Worm (Caenorhabditis elegans) whole organism, L2 larva: ENCODE measurements around the gene ess-2.

Experiments used
- C34F6.9 ChIP-seq: fragments of 150-350 bp; optimal IDR thresholded peaks from 2 replicates; lab custom pipeline; 2014; ENCODE audit warnings: missing biosample characterization, missing genetic modification characterization
- F13H6.1 ChIP-seq: sonication (generic microtip); optimal IDR thresholded peaks from 2 replicates; lab custom pipeline; 2016; ENCODE audit warnings: missing genetic modification characterization, missing compliant biosample characterization
- R02D3.7 ChIP-seq: fragments of 150-350 bp; optimal IDR thresholded peaks from 2 replicates; lab custom pipeline; 2014; ENCODE audit warnings: missing biosample characterization, missing genetic modification characterization
- Y55F3AM.14 ChIP-seq: fragments of 200-800 bp; sonication (Bioruptor generic); optimal IDR thresholded peaks from 2 replicates; lab custom pipeline; 2018; ENCODE audit warnings: mild to moderate bottlenecking, missing genetic modification characterization, missing compliant biosample characterization
- ZK546.5 ChIP-seq: sonication (generic microtip); optimal IDR thresholded peaks from 2 replicates; lab custom pipeline; 2017; ENCODE audit warnings: missing biosample characterization, missing genetic modification characterization
- alr-1 ChIP-seq: fragments of 150-350 bp; optimal IDR thresholded peaks from 2 replicates; lab custom pipeline; 2014; ENCODE audit warnings: missing biosample characterization, missing genetic modification characterization
- aly-2 ChIP-seq: fragments of 150-350 bp; optimal IDR thresholded peaks from 2 replicates; lab custom pipeline; 2014; ENCODE audit warnings: missing biosample characterization, missing genetic modification characterization
- blmp-1 ChIP-seq: sonication (generic microtip); optimal IDR thresholded peaks from 2 replicates; lab custom pipeline; 2017; ENCODE audit warnings: missing genetic modification characterization, mild to moderate bottlenecking, missing compliant biosample characterization, antibody characterized with exemption, moderate library complexity; ENCODE audit not compliant: insufficient read depth
- ceh-16 ChIP-seq: fragments of 150-350 bp; optimal IDR thresholded peaks from 2 replicates; lab custom pipeline; 2014; ENCODE audit warnings: missing biosample characterization, missing genetic modification characterization
- ceh-82 ChIP-seq: fragments of 150-350 bp; optimal IDR thresholded peaks from 2 replicates; lab custom pipeline; 2014; ENCODE audit warnings: missing biosample characterization, missing genetic modification characterization
- crh-2 ChIP-seq: sonication (generic microtip); optimal IDR thresholded peaks from 2 replicates; lab custom pipeline; 2017; ENCODE audit warnings: missing biosample characterization, missing genetic modification characterization
- egl-27 ChIP-seq: sonication (generic microtip); optimal IDR thresholded peaks from 3 replicates; lab custom pipeline; 2017; ENCODE audit warnings: missing biosample characterization, missing genetic modification reagents, missing genetic modification characterization
- elt-1 ChIP-seq: fragments of 150-350 bp; optimal IDR thresholded peaks from 2 replicates; lab custom pipeline; 2014; ENCODE audit warnings: missing biosample characterization, missing genetic modification characterization
- elt-3 ChIP-seq: sonication (generic microtip); optimal IDR thresholded peaks from 2 replicates; lab custom pipeline; 2017; ENCODE audit warnings: missing biosample characterization, missing genetic modification characterization
- fos-1 ChIP-seq: fragments of 150-350 bp; optimal IDR thresholded peaks from 2 replicates; lab custom pipeline; 2014; ENCODE audit warnings: missing biosample characterization, missing genetic modification characterization
- lin-11 ChIP-seq: fragments of 150-350 bp; sonication (generic microtip); optimal IDR thresholded peaks from 2 replicates; lab custom pipeline; 2014; ENCODE audit warnings: missing biosample characterization, missing genetic modification characterization, inconsistent platforms, mixed read lengths
- lsy-2 ChIP-seq, 2 experiments: fragments of 150-350 bp in 1 of 2; sonication (generic microtip) in 1 of 2; optimal IDR thresholded peaks; 2 replicates each; lab custom pipeline; 2014 to 2017; ENCODE audit warnings: missing biosample characterization in 2 of 2, missing genetic modification characterization in 2 of 2
- nhr-11 ChIP-seq: fragments of 150-350 bp; optimal IDR thresholded peaks from 2 replicates; lab custom pipeline; 2014; ENCODE audit warnings: missing biosample characterization, missing genetic modification characterization
- nhr-12 ChIP-seq: fragments of 150-350 bp; optimal IDR thresholded peaks from 2 replicates; lab custom pipeline; 2014; ENCODE audit warnings: missing biosample characterization, missing genetic modification characterization
- nhr-129 ChIP-seq: fragments of 150-350 bp; optimal IDR thresholded peaks from 2 replicates; lab custom pipeline; 2014; ENCODE audit warnings: missing biosample characterization, missing genetic modification characterization
- nhr-25 ChIP-seq: fragments of 150-350 bp; sonication (generic microtip); optimal IDR thresholded peaks from 3 replicates; lab custom pipeline; 2014; ENCODE audit warnings: missing biosample characterization, missing genetic modification characterization
- nhr-6 ChIP-seq: fragments of 150-350 bp; optimal IDR thresholded peaks from 2 replicates; lab custom pipeline; 2014; ENCODE audit warnings: missing biosample characterization, missing genetic modification characterization
- peb-1 ChIP-seq: fragments of 150-350 bp; optimal IDR thresholded peaks from 2 replicates; lab custom pipeline; 2014; ENCODE audit warnings: missing biosample characterization, missing genetic modification characterization
- sem-4 ChIP-seq: fragments of 150-350 bp; optimal IDR thresholded peaks from 2 replicates; lab custom pipeline; 2014; ENCODE audit warnings: missing biosample characterization, missing genetic modification reagents, missing genetic modification characterization
- skn-1 ChIP-seq: sonication (generic microtip); optimal IDR thresholded peaks from 2 replicates; lab custom pipeline; 2017; ENCODE audit warnings: missing biosample characterization, missing genetic modification characterization
- sma-3 ChIP-seq: sonication (generic microtip); optimal IDR thresholded peaks from 2 replicates; lab custom pipeline; 2016; ENCODE audit warnings: missing genetic modification reagents, missing genetic modification characterization, missing compliant biosample characterization
- sma-9 ChIP-seq, 2 experiments: fragments of 150-350 bp in 1 of 2; sonication (generic microtip) in 1 of 2; optimal IDR thresholded peaks; 2 replicates each; lab custom pipeline; 2014 to 2016; ENCODE audit warnings: missing genetic modification characterization in 2 of 2, mild to moderate bottlenecking in 1 of 2, missing biosample characterization in 1 of 2, missing compliant biosample characterization in 1 of 2, missing genetic modification reagents in 1 of 2, moderate library complexity in 1 of 2
- unc-55 ChIP-seq: fragments of 150-350 bp; sonication (generic microtip); optimal IDR thresholded peaks from 3 replicates; lab custom pipeline; 2014; ENCODE audit warnings: missing biosample characterization, missing genetic modification reagents, missing genetic modification characterization
- zag-1 ChIP-seq: fragments of 150-350 bp; optimal IDR thresholded peaks from 2 replicates; lab custom pipeline; 2014; ENCODE audit warnings: missing biosample characterization, missing genetic modification characterization
- ztf-1 ChIP-seq: fragments of 200-800 bp; sonication (Bioruptor generic); conservative IDR thresholded peaks from 2 replicates; pipeline ENCODE4 v1.3.6; 2022; ENCODE audit warnings: missing genetic modification characterization, missing compliant biosample characterization
- ztf-11 ChIP-seq: sonication (generic microtip); optimal IDR thresholded peaks from 2 replicates; lab custom pipeline; 2017; ENCODE audit warnings: missing biosample characterization, missing genetic modification characterization

The ess-2 gene

ce11 chrIII:8519886-8520285 is 29.7 kb upstream of the ess-2 start, which contains the start of gene ZC21.8:
ZC21.8 (minus strand) TSS chrIII:8519986.
- TF ChIP-seq ceh-82 (tag; lab: Kevin White, UChicago) (no peak), nhr-6 (tag; lab: Kevin White, UChicago) (no peak), crh-2 (tag; lab: Kevin White, UChicago) (no peak), F13H6.1 (tag; lab: Kevin White, UChicago) (no peak), blmp-1 (tag; lab: Kevin White, UChicago) (no peak), elt-1 (tag; lab: Kevin White, UChicago) (no peak), Y55F3AM.14 (GFP tag; lab: Kevin White, UChicago) (no peak), elt-3 (tag; lab: Kevin White, UChicago) (no peak), aly-2 (tag; lab: Kevin White, UChicago) (no peak), nhr-25 (no peak), peb-1 (no peak), ztf-1 (GFP tag; lab: Robert Waterston, UW) (no peak), nhr-12 (tag; lab: Kevin White, UChicago) (no peak), ztf-11 (tag; lab: Kevin White, UChicago) (no peak), sma-3 (no peak), egl-27 (tag; lab: Kevin White, UChicago) (no peak), nhr-11 (tag; lab: Kevin White, UChicago) (no peak), skn-1 (tag; lab: Kevin White, UChicago) (no peak)

ce11 chrIII:8518990-8519389 is 28.8 kb upstream of the ess-2 start:
- no peak for TF ChIP-seq egl-27 (tag; lab: Kevin White, UChicago)
- TF ChIP-seq C34F6.9: no peak
- TF ChIP-seq sma-9 (GFP tag; optimal IDR thresholded peaks at IDR 0.05; lab: Kevin White, UChicago): no peak
- no peak for TF ChIP-seq sma-9 (tag; optimal IDR thresholded peaks at IDR 0.05; lab: Kevin White, UChicago)
- no peak for TF ChIP-seq ztf-1 (GFP tag; lab: Robert Waterston, UW)
- no peak for TF ChIP-seq peb-1
- TF ChIP-seq alr-1 (tag; lab: Kevin White, UChicago): no peak
- TF ChIP-seq unc-55 (GFP tag; lab: Kevin White, UChicago): no peak
- TF ChIP-seq nhr-25: no peak
- TF ChIP-seq sma-3: no peak

ce11 chrIII:8512279-8512942 is 22.3 kb upstream of the ess-2 start:
- no peak for TF ChIP-seq lin-11 (tag; lab: Kevin White, UChicago)
- TF ChIP-seq nhr-129 (tag; lab: Kevin White, UChicago): peak; percentile 1
- TF ChIP-seq ceh-16 (tag; lab: Kevin White, UChicago): no peak

- TF ChIP-seq R02D3.7: no peak
- TF ChIP-seq lin-11 (tag; lab: Kevin White, UChicago): no peak
- no peak for TF ChIP-seq aly-2 (tag; lab: Kevin White, UChicago)
- TF ChIP-seq lsy-2 (tag; optimal IDR thresholded peaks at IDR 0.05; lab: Kevin White, UChicago): peak in 1 of 2 experiments; percentile 3
- no peak for TF ChIP-seq nhr-6 (tag; lab: Kevin White, UChicago)
- no peak for TF ChIP-seq sem-4 (tag; lab: Kevin White, UChicago)
- TF ChIP-seq fos-1: no peak
- TF ChIP-seq ZK546.5 (tag; lab: Kevin White, UChicago): no peak
- peak; percentile 24 for TF ChIP-seq crh-2 (tag; lab: Kevin White, UChicago)
- peak; percentile 20 for TF ChIP-seq nhr-129 (tag; lab: Kevin White, UChicago)
- TF ChIP-seq zag-1 (tag; lab: Kevin White, UChicago): no peak
- peak; percentile 6 for TF ChIP-seq unc-55 (GFP tag; lab: Kevin White, UChicago)
- no peak for TF ChIP-seq nhr-12 (tag; lab: Kevin White, UChicago)
- no peak for TF ChIP-seq nhr-25
- peak; percentile 12 for TF ChIP-seq F13H6.1 (tag; lab: Kevin White, UChicago)
- TF ChIP-seq, all 48 proteins: peak for 5
Measured at ce11 chrIII:8511711-8512110, 21.6 kb upstream of the ess-2 start.
